Fruit fly (Drosophila melanogaster) whole organism, embryonic: Measurements from ENCODE around the gene Cks85A.

Source experiments
- CG10147 ChIP-seq: fragments of 200-800 bp; sonication (Bioruptor generic); optimal IDR thresholded peaks from 2 replicates; lab custom pipeline; 2019; ENCODE audit warnings: missing biosample characterization, mild to moderate bottlenecking, missing genetic modification characterization, moderate library complexity
- CG11085 ChIP-seq: fragments of 200-800 bp; sonication (Bioruptor generic); IDR thresholded peaks from 2 replicates; pipeline ENCODE4 v1.3.6; 2022; ENCODE audit warnings: missing biosample characterization, missing genetic modification characterization
- CG11504 ChIP-seq: fragments of 200-800 bp; sonication (Bioruptor generic); optimal IDR thresholded peaks from 3 replicates; lab custom pipeline; 2019; ENCODE audit warnings: missing biosample characterization, mild to moderate bottlenecking, missing genetic modification characterization, moderate library complexity
- CG11696 ChIP-seq: fragments of 200-800 bp; sonication (Bioruptor generic); IDR thresholded peaks from 2 replicates; pipeline ENCODE4 v1.3.6; 2022; ENCODE audit warnings: missing biosample characterization, missing genetic modification characterization
- CG12659 ChIP-seq: fragments of 200-800 bp; sonication (Bioruptor generic); optimal IDR thresholded peaks from 3 replicates; lab custom pipeline; 2017; ENCODE audit warnings: mild to moderate bottlenecking, missing biosample characterization, missing genetic modification reagents, missing genetic modification characterization
- CG12769 ChIP-seq: fragments of 200-800 bp; sonication (Bioruptor generic); optimal IDR thresholded peaks from 2 replicates; lab custom pipeline; 2019; ENCODE audit warnings: missing biosample characterization, mild to moderate bottlenecking, missing genetic modification characterization, moderate library complexity
- CG13894 ChIP-seq: fragments of 200-800 bp; sonication (Bioruptor generic); optimal IDR thresholded peaks from 3 replicates; lab custom pipeline; 2018; ENCODE audit warnings: missing biosample characterization, mild to moderate bottlenecking, missing genetic modification characterization, moderate library complexity
- CG14667 ChIP-seq: fragments of 200-800 bp; sonication (Bioruptor generic); IDR thresholded peaks from 2 replicates; pipeline ENCODE4 v1.3.6; 2022; ENCODE audit warnings: missing biosample characterization, missing genetic modification characterization
- CG15514 ChIP-seq: fragments of 200-800 bp; sonication (Bioruptor generic); optimal IDR thresholded peaks from 3 replicates; lab custom pipeline; 2017; ENCODE audit warnings: missing biosample characterization, missing genetic modification characterization, mild to moderate bottlenecking, moderate library complexity, missing genetic modification reagents
- CG15601 ChIP-seq: fragments of 200-800 bp; sonication (Bioruptor generic); optimal IDR thresholded peaks from 3 replicates; lab custom pipeline; 2019; ENCODE audit warnings: missing biosample characterization, mild to moderate bottlenecking, missing genetic modification characterization, moderate library complexity
- CG1602 ChIP-seq: fragments of 200-800 bp; sonication (Bioruptor generic); optimal IDR thresholded peaks from 3 replicates; lab custom pipeline; 2016; ENCODE audit warnings: missing biosample characterization, missing genetic modification characterization
- CG1603 ChIP-seq: fragments of 200-800 bp; sonication (Bioruptor generic); optimal IDR thresholded peaks from 2 replicates; lab custom pipeline; 2019; ENCODE audit warnings: missing biosample characterization, mild to moderate bottlenecking, missing genetic modification characterization, moderate library complexity
- CG2712 ChIP-seq: fragments of 200-800 bp; optimal IDR thresholded peaks from 3 replicates; lab custom pipeline; 2019; ENCODE audit warnings: missing biosample characterization, mild to moderate bottlenecking, missing genetic modification characterization, moderate library complexity
- CG32532 ChIP-seq: fragments of 200-800 bp; sonication (Bioruptor generic); IDR thresholded peaks from 2 replicates; pipeline ENCODE4 v1.3.6; 2022; ENCODE audit warnings: missing biosample characterization, missing genetic modification characterization
- CG4424 ChIP-seq: fragments of 200-800 bp; sonication (Bioruptor generic); optimal IDR thresholded peaks from 3 replicates; lab custom pipeline; 2016; ENCODE audit warnings: missing biosample characterization, missing genetic modification characterization
- CG5180 ChIP-seq: fragments of 200-800 bp; sonication (Bioruptor generic); optimal IDR thresholded peaks from 3 replicates; lab custom pipeline; 2017; ENCODE audit warnings: missing biosample characterization, missing genetic modification characterization, mild to moderate bottlenecking, moderate library complexity, missing genetic modification reagents
- CG6683 ChIP-seq: fragments of 200-800 bp; sonication (Bioruptor generic); optimal IDR thresholded peaks from 2 replicates; lab custom pipeline; 2017; ENCODE audit warnings: missing biosample characterization, mild to moderate bottlenecking, missing genetic modification characterization, missing genetic modification reagents
- CG7745 ChIP-seq: fragments of 200-800 bp; sonication (Bioruptor generic); optimal IDR thresholded peaks from 2 replicates; lab custom pipeline; 2018; ENCODE audit warnings: missing biosample characterization, mild to moderate bottlenecking, missing genetic modification characterization, moderate library complexity
- CG7839 ChIP-seq: fragments of 200-800 bp; sonication (Bioruptor generic); optimal IDR thresholded peaks from 3 replicates; lab custom pipeline; 2018; ENCODE audit warnings: missing biosample characterization, mild to moderate bottlenecking, missing genetic modification characterization, moderate library complexity
- CG8290 ChIP-seq, 3 experiments: fragments of 200-800 bp; sonication (Bioruptor generic); optimal IDR thresholded peaks; 2 replicates each; lab custom pipeline; 2016 to 2019; ENCODE audit warnings: missing biosample characterization in 3 of 3, missing genetic modification characterization in 3 of 3, mild to moderate bottlenecking in 2 of 3, moderate library complexity in 1 of 3
- CG8359 ChIP-seq: fragments of 200-800 bp; sonication (Bioruptor generic); optimal IDR thresholded peaks from 2 replicates; lab custom pipeline; 2017; ENCODE audit warnings: missing biosample characterization, mild to moderate bottlenecking, missing genetic modification characterization, borderline replicate concordance
- CG8388 ChIP-seq: fragments of 200-800 bp; sonication (Bioruptor generic); optimal IDR thresholded peaks from 2 replicates; lab custom pipeline; 2019; ENCODE audit warnings: missing biosample characterization, mild to moderate bottlenecking, missing genetic modification characterization, moderate library complexity
- D19A ChIP-seq: fragments of 200-800 bp; optimal IDR thresholded peaks from 3 replicates; lab custom pipeline; 2019; ENCODE audit warnings: missing biosample characterization, mild to moderate bottlenecking, missing genetic modification characterization, moderate library complexity
- Dbx ChIP-seq: fragments of 200-800 bp; sonication (Bioruptor generic); IDR thresholded peaks from 3 replicates; pipeline ENCODE4 v1.3.6; 2022; ENCODE audit warnings: missing biosample characterization, missing genetic modification characterization
- Dp ChIP-seq: fragments of 200-800 bp; sonication (Bioruptor generic); optimal IDR thresholded peaks from 2 replicates; lab custom pipeline; 2018; ENCODE audit warnings: missing biosample characterization, mild to moderate bottlenecking, missing genetic modification characterization, moderate library complexity
- Ets97D ChIP-seq: fragments of 200-800 bp; sonication (Bioruptor generic); optimal IDR thresholded peaks from 3 replicates; lab custom pipeline; 2016; ENCODE audit warnings: missing biosample characterization, missing genetic modification characterization
- Hey ChIP-seq: fragments of 200-800 bp; sonication (Bioruptor generic); optimal IDR thresholded peaks from 3 replicates; lab custom pipeline; 2018; ENCODE audit warnings: missing biosample characterization, mild to moderate bottlenecking, missing genetic modification characterization
- Lhr ChIP-seq: fragments of 200-800 bp; sonication (Bioruptor generic); optimal IDR thresholded peaks from 3 replicates; lab custom pipeline; 2017; ENCODE audit warnings: mild to moderate bottlenecking, missing biosample characterization, missing genetic modification reagents, missing genetic modification characterization
- MBD-R2 ChIP-seq: fragments of 200-800 bp; sonication (Bioruptor generic); IDR thresholded peaks from 2 replicates; pipeline ENCODE4 v1.3.6; 2022; ENCODE audit warnings: missing biosample characterization, missing genetic modification characterization
- MTF-1 ChIP-seq: fragments of 200-800 bp; sonication (Bioruptor generic); optimal IDR thresholded peaks from 2 replicates; lab custom pipeline; 2018; ENCODE audit warnings: missing biosample characterization, mild to moderate bottlenecking, missing genetic modification characterization, borderline replicate concordance
- NfI ChIP-seq: fragments of 200-800 bp; sonication (Bioruptor generic); optimal IDR thresholded peaks from 3 replicates; lab custom pipeline; 2018; ENCODE audit warnings: missing biosample characterization, mild to moderate bottlenecking, missing genetic modification characterization, moderate library complexity
- TFAM ChIP-seq: fragments of 200-800 bp; sonication (Bioruptor generic); optimal IDR thresholded peaks from 2 replicates; lab custom pipeline; 2017; ENCODE audit warnings: missing biosample characterization, missing genetic modification characterization, inconsistent platforms
- bbx ChIP-seq: fragments of 200-800 bp; sonication (Bioruptor generic); IDR thresholded peaks from 2 replicates; pipeline ENCODE4 v1.3.6; 2022; ENCODE audit warnings: missing biosample characterization, missing genetic modification characterization; ENCODE audit not compliant: partially characterized antibody
- btn ChIP-seq: fragments of 200-800 bp; sonication (Bioruptor generic); optimal IDR thresholded peaks from 2 replicates; lab custom pipeline; 2016; ENCODE audit warnings: missing biosample characterization, missing genetic modification characterization
- ci ChIP-seq: fragments of 200-800 bp; sonication (Bioruptor generic); IDR thresholded peaks from 3 replicates; pipeline ENCODE4 v1.3.6; 2022; ENCODE audit warnings: missing biosample characterization, missing genetic modification characterization
- crp ChIP-seq, 2 experiments: fragments of 200-800 bp; sonication (Bioruptor generic); optimal IDR thresholded peaks; 2 replicates in 1 of 2; 3 replicates in 1 of 2; lab custom pipeline; 2017; ENCODE audit warnings: missing biosample characterization in 2 of 2, missing genetic modification characterization in 2 of 2, mild to moderate bottlenecking in 1 of 2, moderate library complexity in 1 of 2
- cwo ChIP-seq: fragments of 200-800 bp; sonication (Bioruptor generic); optimal IDR thresholded peaks from 3 replicates; lab custom pipeline; 2017; ENCODE audit warnings: missing biosample characterization, missing genetic modification characterization, mild to moderate bottlenecking, moderate library complexity, missing genetic modification reagents
- fd102C ChIP-seq: fragments of 200-800 bp; sonication (Bioruptor generic); optimal IDR thresholded peaks from 2 replicates; lab custom pipeline; 2018; ENCODE audit warnings: missing biosample characterization, mild to moderate bottlenecking, missing genetic modification characterization, moderate library complexity
- gcm ChIP-seq: fragments of 200-800 bp; sonication (Bioruptor generic); optimal IDR thresholded peaks from 2 replicates; lab custom pipeline; 2019; ENCODE audit warnings: missing biosample characterization, mild to moderate bottlenecking, missing genetic modification characterization, moderate library complexity
- hb ChIP-seq: fragments of 200-800 bp; sonication (Bioruptor generic); IDR thresholded peaks from 3 replicates; pipeline ENCODE4 v1.3.6; 2022; ENCODE audit warnings: missing biosample characterization, missing genetic modification characterization; ENCODE audit not compliant: partially characterized antibody
- lola ChIP-seq, 3 experiments: fragments of >200 bp in 2 of 3; fragments of 200-800 bp in 1 of 3; sonication (Bioruptor generic) in 1 of 3; optimal IDR thresholded peaks; 2 replicates each; lab custom pipeline; 2017 to 2019; ENCODE audit warnings: missing biosample characterization in 3 of 3, missing genetic modification characterization in 3 of 3, mild to moderate bottlenecking in 1 of 3, moderate library complexity in 1 of 3
- pan ChIP-seq, 4 experiments: fragments of >200 bp in 3 of 4; fragments of 200-800 bp in 1 of 4; sonication (Bioruptor generic) in 1 of 4; optimal IDR thresholded peaks in 3 of 4; IDR thresholded peaks in 1 of 4; 2 replicates each; pipeline versions ENCODE4 v1.3.6 to Lab custom; 2017 to 2022; ENCODE audit warnings: missing biosample characterization in 2 of 4, missing genetic modification characterization in 2 of 4, mixed read lengths in 1 of 4
- pnt ChIP-seq: fragments of 200-800 bp; sonication (Bioruptor generic); optimal IDR thresholded peaks from 3 replicates; lab custom pipeline; 2016; ENCODE audit warnings: missing biosample characterization, missing genetic modification characterization
- rib ChIP-seq: fragments of 200-800 bp; sonication (Bioruptor generic); IDR thresholded peaks from 2 replicates; pipeline ENCODE4 v1.3.6; 2022; ENCODE audit warnings: missing biosample characterization, missing genetic modification characterization
- slp2 ChIP-seq: fragments of 200-800 bp; sonication (Bioruptor generic); optimal IDR thresholded peaks from 2 replicates; lab custom pipeline; 2016; ENCODE audit warnings: missing biosample characterization, missing genetic modification characterization
- stc ChIP-seq: fragments of 200-800 bp; sonication (Bioruptor generic); IDR thresholded peaks from 2 replicates; pipeline ENCODE4 v1.3.6; 2022; ENCODE audit warnings: missing biosample characterization, missing genetic modification characterization
- tna ChIP-seq: fragments of 200-800 bp; sonication (Bioruptor generic); IDR thresholded peaks from 2 replicates; pipeline ENCODE4 v1.3.6; 2022; ENCODE audit warnings: missing biosample characterization, missing genetic modification characterization; ENCODE audit not compliant: partially characterized antibody

Gene Cks85A

dm6 chr3R:8673803-8674234 lies 44.4 kb downstream of the Cks85A start, which contains the start of gene mRpL19 (continued):
- TF ChIP-seq crp (GFP tag; optimal IDR thresholded peaks at IDR 0.05; lab: Kevin White, UChicago) (peak; percentile 44 to 88), CG1603 (no peak), MTF-1 (no peak), btn (GFP tag; lab: Kevin White, UChicago) (no peak), MBD-R2 (GFP tag; lab: Robert Waterston, UW) (peak; percentile 84), CG15601 (tag; lab: Kevin White, UChicago) (peak; percentile 65), slp2 (GFP tag; lab: Kevin White, UChicago) (no peak), CG2712 (tag; lab: Kevin White, UChicago) (peak; percentile 73), CG8290 (GFP tag; optimal IDR thresholded peaks at IDR 0.05; lab: Kevin White, UChicago) (peak; percentile 45), CG8290 (tag; optimal IDR thresholded peaks at IDR 0.05; lab: Kevin White, UChicago) (no peak), pan (optimal IDR thresholded peaks at IDR 0.05; lab: Kevin White, UChicago) (no peak), pan (GFP tag; optimal IDR thresholded peaks at IDR 0.05 in 1 of 2, IDR thresholded peaks at IDR 0.05 in 1 of 2) (no peak), CG7745 (no peak), CG8359 (GFP tag; lab: Kevin White, UChicago) (no peak), CG4424 (GFP tag; lab: Kevin White, UChicago) (peak; percentile 41), CG5180 (GFP tag; lab: Kevin White, UChicago) (no peak), CG1602 (GFP tag; lab: Kevin White, UChicago) (no peak), hb (GFP tag; lab: Robert Waterston, UW) (no peak; the same call in 2 of the 3 replicates), CG11085 (GFP tag; lab: Robert Waterston, UW) (no peak), CG12769 (tag; lab: Kevin White, UChicago) (no peak), lola (GFP tag; optimal IDR thresholded peaks at IDR 0.05; lab: Kevin White, UChicago) (peak in 1 of 3 experiments; percentile 51), CG13894 (tag; lab: Kevin White, UChicago) (peak; percentile 43), CG11696 (GFP tag; lab: Robert Waterston, UW) (no peak), rib (GFP tag; lab: Robert Waterston, UW) (no peak), ci (GFP tag; lab: Robert Waterston, UW) (no peak), NfI (GFP tag; lab: Kevin White, UChicago) (peak; percentile 44), D19A (tag; lab: Kevin White, UChicago) (peak; percentile 64), cwo (GFP tag; lab: Kevin White, UChicago) (no peak), tna (0 out of 2 replicates have a peak, but pooled peaks have one; percentile 23), CG14667 (GFP tag; lab: Robert Waterston, UW) (no peak), pnt (no peak), Lhr (GFP tag; lab: Kevin White, UChicago) (no peak), CG32532 (GFP tag; lab: Robert Waterston, UW) (peak; percentile 57; the same call in 1 of the 2 replicates), Hey (tag; lab: Kevin White, UChicago) (no peak), CG7839 (tag; lab: Kevin White, UChicago) (peak; percentile 42), Ets97D (GFP tag; lab: Kevin White, UChicago) (peak; percentile 9), CG10147 (GFP tag; lab: Kevin White, UChicago) (peak; percentile 46), TFAM (GFP tag; lab: Kevin White, UChicago) (no peak), CG12659 (GFP tag; lab: Kevin White, UChicago) (peak; percentile 62), CG11504 (tag; lab: Kevin White, UChicago) (peak; percentile 60), Dp (GFP tag; lab: Kevin White, UChicago) (peak; percentile 31), CG6683 (GFP tag; lab: Kevin White, UChicago) (no peak), stc (GFP tag; lab: Robert Waterston, UW) (no peak), CG15514 (GFP tag; lab: Kevin White, UChicago) (peak; percentile 53), fd102C (no peak), CG8388 (peak; percentile 42), gcm (GFP tag; lab: Kevin White, UChicago) (peak; percentile 50), bbx (GFP tag; lab: Robert Waterston, UW) (peak; percentile 81), Dbx (GFP tag; lab: Robert Waterston, UW) (no peak)
